Worm (Caenorhabditis elegans) whole organism, midembryonic: ENCODE results near the gene srw-84.

Source experiments
- T22C8.4 ChIP-seq: fragments of 200-800 bp; sonication (Bioruptor generic); IDR thresholded peaks from 2 replicates; pipeline ENCODE4 v1.3.6; 2022; ENCODE audit warnings: missing genetic modification characterization, missing compliant biosample characterization
- flt-1 ChIP-seq: fragments of 200-800 bp; sonication (Bioruptor generic); IDR thresholded peaks from 2 replicates; pipeline ENCODE4 v1.3.6; 2022; ENCODE audit warnings: missing genetic modification characterization, missing compliant biosample characterization
- klf-2 ChIP-seq: fragments of 200-800 bp; sonication (Bioruptor generic); conservative IDR thresholded peaks from 2 replicates; pipeline ENCODE4 v1.3.6; 2022; ENCODE audit warnings: missing genetic modification reagents, missing genetic modification characterization, missing compliant biosample characterization
- tab-1 ChIP-seq: fragments of 200-800 bp; sonication (Bioruptor generic); IDR thresholded peaks from 2 replicates; pipeline ENCODE4 v1.3.6; 2022; ENCODE audit warnings: missing genetic modification characterization, missing compliant biosample characterization

ce11 chrV:19402855-19403254 lies 21.8 kb downstream of the srw-84 start, which contains the start of gene C25F9.12:
- TF ChIP-seq klf-2 (GFP tag; lab: Robert Waterston, UW) = no peak
- no peak for TF ChIP-seq flt-1 (GFP tag; lab: Robert Waterston, UW)
- no peak for TF ChIP-seq T22C8.4
- TF ChIP-seq tab-1 (GFP tag; lab: Robert Waterston, UW) = no peak
